Worm (Caenorhabditis elegans) whole organism, young adult: ENCODE measurements around the gene elp-1.
A peak's percentile ranks its signal among the peaks of the same experiment; 100 is the strongest.

Experiments
- hmg-1.2 ChIP-seq: fragments of 200-800 bp; sonication (Bioruptor generic); IDR thresholded peaks from 2 replicates; pipeline ENCODE4 v1.3.6; 2022; ENCODE audit warnings: missing genetic modification reagents, missing genetic modification characterization, missing compliant biosample characterization
- let-607 ChIP-seq, 2 experiments: fragments of 200-800 bp in 1 of 2; sonication (Bioruptor generic) in 1 of 2; sonication (generic microtip) in 1 of 2; optimal IDR thresholded peaks; 2 replicates each; lab custom pipeline; 2016 to 2018; ENCODE audit warnings: mild to moderate bottlenecking in 2 of 2, missing compliant biosample characterization in 2 of 2, missing genetic modification characterization in 2 of 2, moderate library complexity in 2 of 2, missing genotype in 1 of 2
- nfya-2 ChIP-seq: fragments of 200-800 bp; sonication (Bioruptor generic); IDR thresholded peaks from 2 replicates; pipeline ENCODE4 v1.3.6; 2022; ENCODE audit warnings: missing genetic modification reagents, missing genetic modification characterization, missing compliant biosample characterization
- pha-4 ChIP-seq: fragments of 150-350 bp; sonication (generic microtip); optimal IDR thresholded peaks from 2 replicates; lab custom pipeline; 2014; ENCODE audit warnings: missing biosample characterization, missing genetic modification reagents, missing genetic modification characterization
- snpc-1.3 ChIP-seq: sonication (generic microtip); optimal IDR thresholded peaks from 2 replicates; lab custom pipeline; 2017; ENCODE audit warnings: missing genetic modification characterization, mild to moderate bottlenecking, missing compliant biosample characterization, antibody characterized with exemption, moderate library complexity, missing genotype, missing genetic modification reagents; ENCODE audit not compliant: insufficient read depth
- unc-62 ChIP-seq: fragments of 150-350 bp; optimal IDR thresholded peaks from 2 replicates; lab custom pipeline; 2014; ENCODE audit warnings: missing biosample characterization, missing genetic modification reagents, missing genetic modification characterization

DNA sequence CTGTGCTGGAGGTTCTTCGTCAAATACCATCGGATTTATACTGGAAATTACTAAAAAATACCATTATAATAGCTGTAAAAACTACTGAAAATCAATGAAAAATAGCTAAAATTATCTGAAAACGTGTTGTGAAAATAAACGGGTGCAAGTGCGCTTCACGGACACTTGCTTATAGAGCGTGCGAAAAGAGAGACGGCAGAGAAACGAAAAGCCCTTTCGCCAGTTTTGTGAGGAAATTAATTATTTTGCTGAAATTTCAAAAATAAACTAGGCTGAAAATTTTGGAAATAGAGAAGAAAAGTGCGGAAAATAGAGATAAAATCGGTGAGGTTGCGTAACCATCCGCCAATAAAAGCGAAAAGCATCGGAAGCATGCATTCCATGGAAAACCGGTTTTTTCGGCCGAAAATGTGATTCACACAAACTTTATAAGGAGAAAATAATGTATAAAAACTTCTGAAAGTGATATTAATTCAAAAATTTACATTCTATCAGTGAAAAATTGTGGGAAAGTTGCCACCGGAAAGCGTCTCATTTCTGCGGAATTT, 25.6 kb downstream of the elp-1 start, which contains the start of gene dnj-25:
- TF ChIP-seq unc-62 (no peak), hmg-1.2 (peak; percentile 90), pha-4 (tag; lab: Kevin White, UChicago) (no peak), snpc-1.3 (tag; lab: Kevin White, UChicago) (no peak), nfya-2 (GFP tag; lab: Robert Waterston, UW) (no peak), let-607 (tag; optimal IDR thresholded peaks at IDR 0.05; lab: Kevin White, UChicago) (no peak)
